Worm (Caenorhabditis elegans) whole organism, L4 larva: ENCODE data around the gene dpl-1.

Source experiments
- D1046.2 ChIP-seq: fragments of 200-800 bp; sonication (Bioruptor generic); IDR thresholded peaks from 2 replicates; pipeline ENCODE4 v1.3.6; 2022; ENCODE audit warnings: missing genetic modification characterization, missing compliant biosample characterization
- F10B5.3 ChIP-seq: sonication (generic microtip); optimal IDR thresholded peaks from 2 replicates; lab custom pipeline; 2016; ENCODE audit warnings: mild to moderate bottlenecking, missing genetic modification characterization, missing compliant biosample characterization
- Y75B8A.6 ChIP-seq: fragments of 200-800 bp; sonication (Bioruptor generic); IDR thresholded peaks from 2 replicates; pipeline ENCODE4 v1.3.6; 2022; ENCODE audit warnings: missing genetic modification reagents, missing genetic modification characterization, missing compliant biosample characterization
- ZK546.5 ChIP-seq, 2 experiments: sonication (generic microtip); optimal IDR thresholded peaks; 2 replicates each; lab custom pipeline; 2017; ENCODE audit warnings: missing biosample characterization in 2 of 2, missing genetic modification characterization in 2 of 2
- aha-1 ChIP-seq: fragments of 150-350 bp; peaks from one replicate; lab custom pipeline; 2014; ENCODE audit warnings: missing biosample characterization, missing genetic modification characterization
- aly-2 ChIP-seq: sonication (generic microtip); optimal IDR thresholded peaks from 2 replicates; lab custom pipeline; 2018; ENCODE audit warnings: missing biosample characterization, missing genetic modification characterization
- ceh-82 ChIP-seq: sonication (generic microtip); optimal IDR thresholded peaks from 2 replicates; lab custom pipeline; 2017; ENCODE audit warnings: missing biosample characterization, missing genetic modification characterization
- cey-2 ChIP-seq: sonication (generic microtip); optimal IDR thresholded peaks from 3 replicates; lab custom pipeline; 2017; ENCODE audit warnings: missing genetic modification characterization, mild to moderate bottlenecking, missing compliant biosample characterization, antibody characterized with exemption, borderline replicate concordance; ENCODE audit not compliant: insufficient read depth
- daf-16 ChIP-seq, 3 experiments: sonication (generic microtip); optimal IDR thresholded peaks; 2 replicates each; lab custom pipeline; 2016 to 2017; ENCODE audit warnings: missing genetic modification characterization in 3 of 3, missing genetic modification reagents in 3 of 3, mild to moderate bottlenecking in 2 of 3, missing compliant biosample characterization in 2 of 3, missing biosample characterization in 1 of 3, moderate library complexity in 1 of 3
- daf-19 ChIP-seq: fragments of 200-800 bp; sonication (Bioruptor generic); conservative IDR thresholded peaks from 2 replicates; pipeline ENCODE4 v1.3.6; 2022; ENCODE audit warnings: missing genetic modification characterization, missing compliant biosample characterization
- dmd-6 ChIP-seq: fragments of 200-800 bp; sonication (Bioruptor generic); IDR thresholded peaks from 2 replicates; pipeline ENCODE4 v1.3.6; 2022; ENCODE audit warnings: missing genetic modification reagents, missing genetic modification characterization, missing compliant biosample characterization
- dve-1 ChIP-seq: sonication (generic microtip); optimal IDR thresholded peaks from 2 replicates; lab custom pipeline; 2017; ENCODE audit warnings: antibody characterized with exemption, mild to moderate bottlenecking, missing genetic modification characterization, missing compliant biosample characterization; ENCODE audit not compliant: insufficient read depth
- egl-27 ChIP-seq: sonication (generic microtip); optimal IDR thresholded peaks from 3 replicates; lab custom pipeline; 2017; ENCODE audit warnings: missing biosample characterization, missing genetic modification reagents, missing genetic modification characterization
- egl-43 ChIP-seq: fragments of 200-800 bp; sonication (Bioruptor generic); IDR thresholded peaks from 2 replicates; pipeline ENCODE4 v1.3.6; 2022; ENCODE audit warnings: missing genetic modification reagents, missing genetic modification characterization, missing compliant biosample characterization
- fkh-10 ChIP-seq: fragments of 150-350 bp; optimal IDR thresholded peaks from 2 replicates; lab custom pipeline; 2014; ENCODE audit warnings: missing biosample characterization, missing genetic modification reagents, missing genetic modification characterization
- hif-1 ChIP-seq, 2 experiments: sonication (generic microtip); optimal IDR thresholded peaks; 2 replicates each; lab custom pipeline; 2016 to 2017; ENCODE audit warnings: missing compliant biosample characterization in 2 of 2, missing genetic modification characterization in 2 of 2, missing genetic modification reagents in 2 of 2, missing genotype in 2 of 2, mild to moderate bottlenecking in 1 of 2
- hlh-11 ChIP-seq: fragments of 200-800 bp; sonication (Bioruptor generic); optimal IDR thresholded peaks from 2 replicates; lab custom pipeline; 2018; ENCODE audit warnings: mild to moderate bottlenecking, missing genetic modification characterization, missing compliant biosample characterization
- hlh-30 ChIP-seq: sonication (generic microtip); optimal IDR thresholded peaks from 2 replicates; lab custom pipeline; 2017; ENCODE audit warnings: antibody characterized with exemption, mild to moderate bottlenecking, missing genetic modification characterization, missing compliant biosample characterization; ENCODE audit not compliant: insufficient read depth
- jun-1 ChIP-seq: fragments of 150-350 bp; optimal IDR thresholded peaks from 2 replicates; lab custom pipeline; 2014; ENCODE audit warnings: missing biosample characterization, missing genetic modification reagents, missing genetic modification characterization
- lin-1 ChIP-seq: fragments of 200-800 bp; sonication (Bioruptor generic); IDR thresholded peaks from 2 replicates; pipeline ENCODE4 v1.3.6; 2022; ENCODE audit warnings: missing genetic modification reagents, missing genetic modification characterization, missing compliant biosample characterization
- lsy-2 ChIP-seq, 2 experiments: fragments of 150-350 bp in 1 of 2; sonication (generic microtip) in 1 of 2; optimal IDR thresholded peaks; 2 replicates each; lab custom pipeline; 2014 to 2017; ENCODE audit warnings: missing biosample characterization in 2 of 2, missing genetic modification characterization in 2 of 2
- mdt-29 ChIP-seq: fragments of 200-800 bp; sonication (Bioruptor generic); IDR thresholded peaks from 2 replicates; pipeline ENCODE4 v1.3.6; 2022; ENCODE audit warnings: missing genetic modification reagents, missing genetic modification characterization, missing compliant biosample characterization
- mep-1 ChIP-seq: fragments of 150-350 bp; sonication (generic microtip); optimal IDR thresholded peaks from 3 replicates; lab custom pipeline; 2014; ENCODE audit warnings: missing biosample characterization, missing genetic modification characterization
- mes-2 ChIP-seq: sonication (generic microtip); optimal IDR thresholded peaks from 2 replicates; lab custom pipeline; 2016; ENCODE audit warnings: missing genotype, mild to moderate bottlenecking, missing genetic modification characterization, missing compliant biosample characterization; ENCODE audit not compliant: poor library complexity, severe bottlenecking
- mxl-3 ChIP-seq: fragments of 200-800 bp; sonication (Bioruptor generic); optimal IDR thresholded peaks from 2 replicates; lab custom pipeline; 2018; ENCODE audit warnings: mild to moderate bottlenecking, missing genetic modification characterization, missing compliant biosample characterization
- nhr-237 ChIP-seq: sonication (generic microtip); optimal IDR thresholded peaks from 2 replicates; lab custom pipeline; 2017; ENCODE audit warnings: missing biosample characterization, missing genetic modification characterization
- nhr-28 ChIP-seq: fragments of 150-350 bp; optimal IDR thresholded peaks from 2 replicates; lab custom pipeline; 2014; ENCODE audit warnings: missing biosample characterization, missing genetic modification characterization
- nhr-41 ChIP-seq: fragments of 200-800 bp; sonication (Bioruptor generic); IDR thresholded peaks from 2 replicates; pipeline ENCODE4 v1.3.6; 2022; ENCODE audit warnings: missing genetic modification reagents, missing genetic modification characterization, missing compliant biosample characterization
- nhr-42 ChIP-seq: fragments of 200-800 bp; sonication (Bioruptor generic); IDR thresholded peaks from 2 replicates; pipeline ENCODE4 v1.3.6; 2022; ENCODE audit warnings: missing genetic modification characterization, missing compliant biosample characterization
- nhr-6 ChIP-seq: fragments of 150-350 bp; optimal IDR thresholded peaks from 2 replicates; lab custom pipeline; 2014; ENCODE audit warnings: missing biosample characterization, missing genetic modification characterization
- php-3 ChIP-seq: fragments of 200-800 bp; sonication (Bioruptor generic); IDR thresholded peaks from 2 replicates; pipeline ENCODE4 v1.3.6; 2022; ENCODE audit warnings: missing genetic modification reagents, missing genetic modification characterization, missing compliant biosample characterization
- pqm-1 ChIP-seq: sonication (generic microtip); optimal IDR thresholded peaks from 2 replicates; lab custom pipeline; 2017; ENCODE audit warnings: missing biosample characterization, missing genetic modification characterization
- skn-1 ChIP-seq: fragments of 150-350 bp; optimal IDR thresholded peaks from 2 replicates; lab custom pipeline; 2014; ENCODE audit warnings: missing biosample characterization, missing genetic modification characterization
- unc-130 ChIP-seq: sonication (generic microtip); optimal IDR thresholded peaks from 2 replicates; lab custom pipeline; 2016; ENCODE audit warnings: missing genetic modification reagents, missing genetic modification characterization, missing compliant biosample characterization
- vab-7 ChIP-seq: fragments of 200-800 bp; sonication (Bioruptor generic); IDR thresholded peaks from 2 replicates; pipeline ENCODE4 v1.3.6; 2022; ENCODE audit warnings: missing genetic modification reagents, missing genetic modification characterization, missing compliant biosample characterization
- zag-1 ChIP-seq: fragments of 150-350 bp; optimal IDR thresholded peaks from 2 replicates; lab custom pipeline; 2014; ENCODE audit warnings: missing biosample characterization, missing genetic modification characterization
- ztf-7 ChIP-seq: fragments of 150-350 bp; optimal IDR thresholded peaks from 2 replicates; lab custom pipeline; 2014; ENCODE audit warnings: missing biosample characterization, missing genetic modification characterization

The dpl-1 gene

DNA sequence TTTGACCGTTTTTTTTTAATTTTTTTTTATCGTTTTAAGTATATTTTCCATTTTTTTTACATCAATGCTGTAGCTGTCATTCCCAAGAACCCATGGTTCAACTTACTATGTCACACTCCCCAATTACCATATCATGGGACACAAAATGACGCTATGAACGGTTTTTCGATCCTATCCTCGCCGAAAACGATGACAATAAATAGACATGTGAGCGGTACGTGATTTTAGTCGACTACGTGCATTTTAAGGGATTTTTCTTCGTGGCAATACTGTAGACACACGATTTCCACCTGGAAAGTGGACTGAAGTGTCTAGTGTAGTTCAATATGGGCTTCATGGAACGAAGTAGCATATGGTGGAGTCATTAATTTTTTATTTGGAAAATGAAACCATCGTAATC is 13.4 kb upstream of the dpl-1 start (continued):
- TF ChIP-seq nhr-42 (GFP tag; lab: Robert Waterston, UW), result no peak
- no peak for TF ChIP-seq mes-2 (tag; lab: Kevin White, UChicago)
- no peak for TF ChIP-seq aly-2 (tag; lab: Kevin White, UChicago)
- no peak for TF ChIP-seq fkh-10 (GFP tag; lab: Kevin White, UChicago)
- TF ChIP-seq lin-1, result no peak
- TF ChIP-seq, all 104 proteins: peak for 8

ce11 chrII:9157125-9157524 is 12.6 kb upstream of the dpl-1 start:
- TF ChIP-seq hlh-30 (tag; lab: Kevin White, UChicago) (peak; percentile 20), daf-19 (GFP tag; lab: Robert Waterston, UW) (no peak), aha-1 (peak; percentile 81), daf-16 (GFP tag; optimal IDR thresholded peaks at IDR 0.05; lab: Kevin White, UChicago) (no peak), daf-16 (tag; optimal IDR thresholded peaks at IDR 0.05; lab: Kevin White, UChicago) (peak; percentile 16), mdt-29 (GFP tag; lab: Robert Waterston, UW) (no peak), php-3 (GFP tag; lab: Robert Waterston, UW) (peak; percentile 74), hif-1 (tag; optimal IDR thresholded peaks at IDR 0.05; lab: Kevin White, UChicago) (peak in 1 of 2 experiments; percentile 64), dve-1 (tag; lab: Kevin White, UChicago) (peak; percentile 75), egl-27 (tag; lab: Kevin White, UChicago) (no peak), pqm-1 (tag; lab: Kevin White, UChicago) (peak; percentile 96), nhr-28 (tag; lab: Kevin White, UChicago) (peak; percentile 53), hlh-11 (peak; percentile 52), lsy-2 (tag; optimal IDR thresholded peaks at IDR 0.05; lab: Kevin White, UChicago) (peak in 1 of 2 experiments; percentile 22), dmd-6 (GFP tag; lab: Robert Waterston, UW) (peak; percentile 85), nhr-6 (peak; percentile 6), ceh-82 (tag; lab: Kevin White, UChicago) (no peak), mep-1 (tag; lab: Kevin White, UChicago) (peak; percentile 6), ztf-7 (tag; lab: Kevin White, UChicago) (peak; percentile 86)

DNA sequence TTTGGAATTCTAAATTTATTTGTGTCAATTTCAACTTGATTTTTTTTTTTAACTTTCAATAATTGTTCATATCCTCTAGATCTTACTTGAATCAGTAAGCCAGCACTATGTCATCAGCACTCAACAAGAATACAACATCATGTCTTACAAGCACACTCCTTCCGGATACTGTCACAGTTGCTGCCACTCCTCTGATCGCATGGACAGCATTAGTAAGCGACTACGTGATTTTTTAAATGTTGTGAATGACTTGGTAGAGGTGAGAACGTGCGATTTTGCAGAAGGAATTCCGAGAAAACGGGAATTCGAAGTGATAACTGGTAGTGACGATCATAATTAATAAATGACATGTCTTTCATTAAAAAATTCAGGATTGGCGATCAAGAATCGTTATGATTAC is 11.7 kb upstream of the dpl-1 start, which contains the start of gene oac-54:
oac-54 (plus strand) TSS at position 83 of the 400 bp plus-strand sequence.
- TF ChIP-seq lin-1, result no peak
- TF ChIP-seq cey-2 (tag; lab: Kevin White, UChicago), result no peak
- no peak for TF ChIP-seq nhr-42 (GFP tag; lab: Robert Waterston, UW)
- peak; percentile 95 for TF ChIP-seq aha-1
- no peak for TF ChIP-seq nhr-41 (GFP tag; lab: Robert Waterston, UW)
- TF ChIP-seq zag-1 (tag; lab: Kevin White, UChicago), result no peak
- TF ChIP-seq ZK546.5 (tag; optimal IDR thresholded peaks at IDR 0.05; lab: Kevin White, UChicago), result no peak
- no peak for TF ChIP-seq unc-130 (GFP tag; lab: Kevin White, UChicago)
- no peak for TF ChIP-seq jun-1 (tag; lab: Kevin White, UChicago)
- no peak for TF ChIP-seq hlh-11
- no peak for TF ChIP-seq Y75B8A.6
- TF ChIP-seq vab-7, result no peak
- peak; percentile 4 to 65 for TF ChIP-seq hif-1 (tag; optimal IDR thresholded peaks at IDR 0.05; lab: Kevin White, UChicago)
- TF ChIP-seq egl-43 (GFP tag; lab: Robert Waterston, UW), result no peak
- TF ChIP-seq F10B5.3 (tag; lab: Kevin White, UChicago), result no peak
- TF ChIP-seq mxl-3 (GFP tag; lab: Kevin White, UChicago), result no peak
- no peak for TF ChIP-seq nhr-6
- TF ChIP-seq nhr-237 (tag; lab: Kevin White, UChicago), result no peak
- TF ChIP-seq D1046.2 (GFP tag; lab: Robert Waterston, UW), result no peak
- no peak for TF ChIP-seq mdt-29 (GFP tag; lab: Robert Waterston, UW)
- TF ChIP-seq skn-1 (tag; lab: Kevin White, UChicago), result no peak
- peak; percentile 39 for TF ChIP-seq dmd-6 (GFP tag; lab: Robert Waterston, UW)
